Worm (Caenorhabditis elegans): ENCODE measurements around the gene pgm-3.

ce11 chrIV:8728122-8728521 is 2.6 kb downstream of the pgm-3 start, which contains the start of gene otub-3:
- TF ChIP-seq nhr-76 (tag; optimal IDR thresholded peaks at IDR 0.05) (no peak), nhr-2 (tag; optimal IDR thresholded peaks at IDR 0.05) (no peak), mep-1 (tag; optimal IDR thresholded peaks at IDR 0.05) (no peak), snpc-4 (tag; optimal IDR thresholded peaks at IDR 0.05) (no peak)
